Worm (Caenorhabditis elegans) whole organism, early embryonic: ENCODE results near the gene ZK792.7.

Experiments used
- B0310.2 ChIP-seq: sonication (generic microtip); optimal IDR thresholded peaks from 2 replicates; lab custom pipeline; 2016; ENCODE audit warnings: mild to moderate bottlenecking, missing genetic modification characterization, missing compliant biosample characterization
- F13C5.2 ChIP-seq: sonication (generic microtip); optimal IDR thresholded peaks from 2 replicates; lab custom pipeline; 2017; ENCODE audit warnings: mild to moderate bottlenecking, missing genetic modification characterization, inconsistent platforms, missing compliant biosample characterization
- ama-1 ChIP-seq: fragments of 150-350 bp; optimal IDR thresholded peaks from 2 replicates; lab custom pipeline; 2014
- ceh-13 ChIP-seq: fragments of 200-800 bp; sonication (Bioruptor generic); optimal IDR thresholded peaks from 2 replicates; lab custom pipeline; 2018; ENCODE audit warnings: mild to moderate bottlenecking, missing genetic modification characterization, missing compliant biosample characterization
- ceh-36 ChIP-seq: sonication (generic microtip); optimal IDR thresholded peaks from 2 replicates; lab custom pipeline; 2016; ENCODE audit warnings: missing genetic modification characterization, inconsistent platforms, missing compliant biosample characterization
- flt-1 ChIP-seq: fragments of 200-800 bp; sonication (Bioruptor generic); IDR thresholded peaks from 2 replicates; pipeline ENCODE4 v1.3.6; 2022; ENCODE audit warnings: missing genetic modification characterization, missing compliant biosample characterization
- hmbx-1 ChIP-seq: sonication (generic microtip); optimal IDR thresholded peaks from 2 replicates; lab custom pipeline; 2016; ENCODE audit warnings: mild to moderate bottlenecking, missing genetic modification characterization, missing compliant biosample characterization
- hnd-1 ChIP-seq: sonication (generic microtip); optimal IDR thresholded peaks from 2 replicates; lab custom pipeline; 2016; ENCODE audit warnings: missing genetic modification characterization, missing compliant biosample characterization
- pes-1 ChIP-seq: fragments of 200-800 bp; sonication (Bioruptor generic); IDR thresholded peaks from 2 replicates; pipeline ENCODE4 v1.3.6; 2022; ENCODE audit warnings: missing genetic modification reagents, missing genetic modification characterization, missing compliant biosample characterization
- scrt-1 ChIP-seq: fragments of 200-800 bp; sonication (Bioruptor generic); IDR thresholded peaks from 2 replicates; pipeline ENCODE4 v1.3.6; 2022; ENCODE audit warnings: missing genetic modification characterization, missing compliant biosample characterization
- tbx-11 ChIP-seq: fragments of 200-800 bp; sonication (Bioruptor generic); IDR thresholded peaks from 2 replicates; pipeline ENCODE4 v1.3.6; 2022; ENCODE audit warnings: missing genetic modification characterization, missing compliant biosample characterization
- tbx-37 ChIP-seq: fragments of 200-800 bp; sonication (Bioruptor generic); conservative IDR thresholded peaks from 2 replicates; pipeline ENCODE4 v1.3.6; 2022; ENCODE audit warnings: missing genetic modification reagents, missing genetic modification characterization, missing compliant biosample characterization
- tra-4 ChIP-seq: sonication (generic microtip); optimal IDR thresholded peaks from 2 replicates; lab custom pipeline; 2017; ENCODE audit warnings: missing genetic modification characterization, missing compliant biosample characterization

- TF ChIP-seq flt-1 (GFP tag; lab: Robert Waterston, UW) (no peak), ceh-36 (no peak), tbx-37 (GFP tag; lab: Robert Waterston, UW) (no peak), B0310.2 (tag; lab: Kevin White, UChicago) (no peak), hmbx-1 (no peak), ama-1 (lab: Kevin White, UChicago) (no peak), tra-4 (no peak), scrt-1 (no peak), pes-1 (GFP tag; lab: Robert Waterston, UW) (no peak), F13C5.2 (tag; lab: Kevin White, UChicago) (no peak), ceh-13 (GFP tag; lab: Kevin White, UChicago) (no peak), tbx-11 (GFP tag; lab: Robert Waterston, UW) (no peak), hnd-1 (tag; lab: Kevin White, UChicago) (no peak)
Observed at ce11 chrIV:11742406-11742805, 48.2 kb downstream of the ZK792.7 start, which contains the start of gene K01A6.5.
